Fruit fly (Drosophila melanogaster) whole organism, prepupa: ENCODE results near the gene CG1835.

Experiments
- Blimp-1 ChIP-seq: fragments of 200-800 bp; sonication (Bioruptor generic); optimal IDR thresholded peaks from 3 replicates; lab custom pipeline; 2017; ENCODE audit warnings: missing biosample characterization, missing genetic modification characterization, mild to moderate bottlenecking, moderate library complexity, missing genetic modification reagents
- achi ChIP-seq: fragments of 200-800 bp; sonication (Bioruptor generic); optimal IDR thresholded peaks from 3 replicates; lab custom pipeline; 2016; ENCODE audit warnings: missing biosample characterization, missing genetic modification characterization

- no peak for TF ChIP-seq achi (GFP tag; lab: Kevin White, UChicago)
- TF ChIP-seq Blimp-1 (GFP tag; lab: Kevin White, UChicago): no peak
These were observed 55.7 kb downstream of the CG1835 start for dm6 chrX:20717461-20717860.
